Fruit fly (Drosophila melanogaster) whole organism, prepupa: Measurements from ENCODE around the gene CG8349.

Experiments used
- CG11762 ChIP-seq: fragments of 200-800 bp; sonication (Bioruptor generic); optimal IDR thresholded peaks from 3 replicates; lab custom pipeline; 2016; ENCODE audit warnings: missing biosample characterization, missing genetic modification characterization; ENCODE audit not compliant: insufficient read depth
- CG11902 ChIP-seq: fragments of 200-800 bp; sonication (Bioruptor generic); optimal IDR thresholded peaks from 3 replicates; lab custom pipeline; 2016; ENCODE audit warnings: missing biosample characterization, missing genetic modification characterization
- CG3032 ChIP-seq: fragments of 200-800 bp; optimal IDR thresholded peaks from 2 replicates; lab custom pipeline; 2019; ENCODE audit warnings: missing biosample characterization, mild to moderate bottlenecking, missing genetic modification characterization, moderate library complexity
- CG32006 ChIP-seq: fragments of 200-800 bp; sonication (Bioruptor generic); optimal IDR thresholded peaks from 3 replicates; lab custom pipeline; 2017; ENCODE audit warnings: missing biosample characterization, mild to moderate bottlenecking, missing genetic modification characterization
- CG4318 ChIP-seq: fragments of 200-800 bp; sonication (Bioruptor generic); optimal IDR thresholded peaks from 3 replicates; lab custom pipeline; 2017; ENCODE audit warnings: missing biosample characterization, mild to moderate bottlenecking, missing genetic modification characterization
- Gug ChIP-seq: fragments of 200-800 bp; sonication (Bioruptor generic); IDR thresholded peaks from 2 replicates; pipeline ENCODE4 v1.3.6; 2022; ENCODE audit warnings: missing biosample characterization, missing genetic modification characterization
- Sox102F ChIP-seq: fragments of 200-800 bp; sonication (Bioruptor generic); optimal IDR thresholded peaks from 2 replicates; lab custom pipeline; 2016; ENCODE audit warnings: missing biosample characterization, mild to moderate bottlenecking, missing genetic modification characterization
- Sox15 ChIP-seq: fragments of 200-800 bp; sonication (Bioruptor generic); optimal IDR thresholded peaks from 3 replicates; lab custom pipeline; 2016; ENCODE audit warnings: missing biosample characterization, missing genetic modification characterization
- acj6 ChIP-seq: fragments of 200-800 bp; sonication (Bioruptor generic); optimal IDR thresholded peaks from 3 replicates; lab custom pipeline; 2016; ENCODE audit warnings: missing biosample characterization, missing genetic modification characterization
- fkh ChIP-seq: fragments of 200-800 bp; sonication (Bioruptor generic); optimal IDR thresholded peaks from 3 replicates; lab custom pipeline; 2017; ENCODE audit warnings: missing biosample characterization, mild to moderate bottlenecking, missing genetic modification characterization, moderate library complexity
- lz ChIP-seq: fragments of 200-800 bp; sonication (Bioruptor generic); optimal IDR thresholded peaks from 3 replicates; lab custom pipeline; 2016; ENCODE audit warnings: missing biosample characterization, missing genetic modification characterization
- pdm3 ChIP-seq: fragments of 200-800 bp; sonication (Bioruptor generic); optimal IDR thresholded peaks from 3 replicates; lab custom pipeline; 2016; ENCODE audit warnings: missing biosample characterization, missing genetic modification characterization
- topi ChIP-seq: fragments of 200-800 bp; sonication (Bioruptor generic); optimal IDR thresholded peaks from 3 replicates; lab custom pipeline; 2016; ENCODE audit warnings: missing biosample characterization, missing genetic modification characterization

dm6 chr2L:8170600-8171182, 45.0 kb upstream of the CG8349 start:
- TF ChIP-seq CG11902 (GFP tag; lab: Kevin White, UChicago), result no peak
- TF ChIP-seq Gug (GFP tag; lab: Robert Waterston, UW), result no peak
- no peak for TF ChIP-seq CG4318 (GFP tag; lab: Kevin White, UChicago)
- TF ChIP-seq CG3032 (tag; lab: Kevin White, UChicago), result no peak
- no peak for TF ChIP-seq CG32006 (GFP tag; lab: Kevin White, UChicago)
- TF ChIP-seq Sox15 (GFP tag; lab: Kevin White, UChicago), result no peak
- no peak for TF ChIP-seq fkh (GFP tag; lab: Kevin White, UChicago)
- TF ChIP-seq Sox102F (GFP tag; lab: Kevin White, UChicago), result no peak
- TF ChIP-seq CG11762 (GFP tag; lab: Kevin White, UChicago), result no peak
- no peak for TF ChIP-seq acj6
- no peak for TF ChIP-seq topi (GFP tag; lab: Kevin White, UChicago)
- TF ChIP-seq pdm3 (GFP tag; lab: Kevin White, UChicago), result no peak
- no peak for TF ChIP-seq lz (GFP tag; lab: Kevin White, UChicago)
